ENCODE assay signal across 1 fruit fly cellular context in genomic region chr3R:6382733-6383465, dm6.
A peak's percentile ranks its signal among the peaks of the same experiment; 100 is the strongest.
TF ChIP-seq lines count a peak whose summit lies in the region.

TSS of gene gzl (plus strand) at chr3R:6382914.

TF ChIP-seq in whole organism, embryonic, 481 proteins besides CTCF, POLR2A, EP300 and RAD21 (continued from another document):
- TF ChIP-seq gem (tag; optimal IDR thresholded peaks at IDR 0.05; lab: Kevin White, UChicago) (no peak), CG6175 (GFP tag; IDR thresholded peaks at IDR 0.05; lab: Robert Waterston, UW) (no peak), caup (GFP tag; optimal IDR thresholded peaks at IDR 0.05; lab: Kevin White, UChicago; ENCODE audit: severe bottlenecking) (no peak), bigmax (GFP tag; optimal IDR thresholded peaks at IDR 0.05; lab: Kevin White, UChicago) (no peak), ap (GFP tag; IDR thresholded peaks at IDR 0.05; lab: Robert Waterston, UW) (no peak), CG2712 (tag; optimal IDR thresholded peaks at IDR 0.05; lab: Kevin White, UChicago) (peak; percentile 15), Ets97D (GFP tag; optimal IDR thresholded peaks at IDR 0.05; lab: Kevin White, UChicago) (peak; percentile 43), slou (GFP tag; optimal IDR thresholded peaks at IDR 0.05; lab: Kevin White, UChicago) (no peak), CG32767 (GFP tag; IDR thresholded peaks at IDR 0.05; lab: Robert Waterston, UW) (no peak), Sox100B (GFP tag; optimal IDR thresholded peaks at IDR 0.05; lab: Kevin White, UChicago) (no peak), Oaz (GFP tag; IDR thresholded peaks at IDR 0.05; lab: Robert Waterston, UW) (no peak), Meics (GFP tag; optimal IDR thresholded peaks at IDR 0.05; lab: Kevin White, UChicago) (no peak), CG4404 (GFP tag; IDR thresholded peaks at IDR 0.05; lab: Robert Waterston, UW) (no peak), bab2 (GFP tag; optimal IDR thresholded peaks at IDR 0.05; lab: Kevin White, UChicago) (no peak), jigr1 (GFP tag; IDR thresholded peaks at IDR 0.05; lab: Robert Waterston, UW) (no peak), CG7556 (GFP tag; optimal IDR thresholded peaks at IDR 0.05; lab: Kevin White, UChicago) (no peak), HHEX (GFP tag; optimal IDR thresholded peaks at IDR 0.05; lab: Kevin White, UChicago) (no peak), CG7987 (GFP tag; optimal IDR thresholded peaks at IDR 0.05; lab: Kevin White, UChicago) (no peak), CG12659 (GFP tag; optimal IDR thresholded peaks at IDR 0.05; lab: Kevin White, UChicago) (peak; percentile 29), Fer2 (tag; optimal IDR thresholded peaks at IDR 0.05; lab: Kevin White, UChicago) (no peak), pros (GFP tag; optimal IDR thresholded peaks at IDR 0.05; lab: Kevin White, UChicago) (no peak), Gug (GFP tag; IDR thresholded peaks at IDR 0.05; lab: Robert Waterston, UW) (no peak), CG2202 (tag; optimal IDR thresholded peaks at IDR 0.05; lab: Kevin White, UChicago) (no peak), stc (GFP tag; IDR thresholded peaks at IDR 0.05; lab: Robert Waterston, UW) (no peak), Lim3 (GFP tag; IDR thresholded peaks at IDR 0.05; lab: Robert Waterston, UW) (no peak), MTF-1 (GFP tag; optimal IDR thresholded peaks at IDR 0.05; lab: Kevin White, UChicago; ENCODE audit: borderline replicate concordance) (no peak), disco-r (GFP tag; optimal IDR thresholded peaks at IDR 0.05; lab: Kevin White, UChicago) (no peak), B-H1 (GFP tag; IDR thresholded peaks at IDR 0.05; lab: Robert Waterston, UW) (no peak), ato (GFP tag; IDR thresholded peaks at IDR 0.05; lab: Robert Waterston, UW; ENCODE audit: partially characterized antibody) (peak; percentile 96), CG7786 (GFP tag; optimal IDR thresholded peaks at IDR 0.05; lab: Kevin White, UChicago) (no peak), nom (GFP tag; optimal IDR thresholded peaks at IDR 0.05; lab: Kevin White, UChicago) (peak; percentile 18), zen (tag; optimal IDR thresholded peaks at IDR 0.05; lab: Kevin White, UChicago) (peak; percentile 14), CG17912 (GFP tag; optimal IDR thresholded peaks at IDR 0.05; lab: Kevin White, UChicago) (peak; percentile 1), gcm (GFP tag; optimal IDR thresholded peaks at IDR 0.05; lab: Kevin White, UChicago) (no peak), Fer1 (GFP tag; optimal IDR thresholded peaks at IDR 0.05; lab: Kevin White, UChicago) (no peak), CG11398 (GFP tag; optimal IDR thresholded peaks at IDR 0.05; lab: Kevin White, UChicago) (no peak), ac (GFP tag; optimal IDR thresholded peaks at IDR 0.05; lab: Kevin White, UChicago) (no peak), CG2199 (GFP tag; IDR thresholded peaks at IDR 0.05; lab: Robert Waterston, UW) (no peak), CG17612 (GFP tag; IDR thresholded peaks at IDR 0.05; lab: Robert Waterston, UW) (no peak), CG10209 (GFP tag; optimal IDR thresholded peaks at IDR 0.05; lab: Kevin White, UChicago) (no peak), CG7745 (tag; optimal IDR thresholded peaks at IDR 0.05; lab: Kevin White, UChicago) (no peak), dmrt11E (tag; optimal IDR thresholded peaks at IDR 0.05; lab: Kevin White, UChicago) (no peak), CG9437 (GFP tag; optimal IDR thresholded peaks at IDR 0.05; lab: Kevin White, UChicago) (no peak), Adf1 (GFP tag; IDR thresholded peaks at IDR 0.05; lab: Robert Waterston, UW) (peak; percentile 30; the same call in 1 of the 2 replicates), exex (tag; optimal IDR thresholded peaks at IDR 0.05; lab: Kevin White, UChicago) (peak; percentile 43), CG14710 (tag; optimal IDR thresholded peaks at IDR 0.05; lab: Kevin White, UChicago) (peak; percentile 42), CG10267 (tag; optimal IDR thresholded peaks at IDR 0.05; lab: Kevin White, UChicago) (peak; percentile 39), Dip2 (GFP tag; IDR thresholded peaks at IDR 0.05; lab: Robert Waterston, UW) (no peak), luna (GFP tag; optimal IDR thresholded peaks at IDR 0.05; lab: Kevin White, UChicago) (no peak), CG1647 (GFP tag; optimal IDR thresholded peaks at IDR 0.05; lab: Kevin White, UChicago) (no peak), CG15073 (GFP tag; optimal IDR thresholded peaks at IDR 0.05; lab: Kevin White, UChicago) (no peak), CG13287 (GFP tag; IDR thresholded peaks at IDR 0.05; lab: Robert Waterston, UW; ENCODE audit: partially characterized antibody) (peak; percentile 97), CG9215 (GFP tag; IDR thresholded peaks at IDR 0.05; lab: Robert Waterston, UW) (no peak), lab (GFP tag; optimal IDR thresholded peaks at IDR 0.05; lab: Kevin White, UChicago) (no peak), h (optimal IDR thresholded peaks at IDR 0.05; lab: Kevin White, UChicago) (no peak), ci (GFP tag; IDR thresholded peaks at IDR 0.05; lab: Robert Waterston, UW) (no peak; the same call in 2 of the 3 replicates), grn (GFP tag; optimal IDR thresholded peaks at IDR 0.05; lab: Kevin White, UChicago) (no peak), CG12071 (GFP tag; optimal IDR thresholded peaks at IDR 0.05; lab: Kevin White, UChicago) (no peak), Side (GFP tag; optimal IDR thresholded peaks at IDR 0.05; lab: Kevin White, UChicago) (no peak)
TF ChIP-seq in whole organism, embryonic: peak in this region for 95.
